Worm (Caenorhabditis elegans) whole organism, L1 larva: ENCODE results near the gene R11H6.2.

ENCODE experiments used
- alr-1 ChIP-seq: fragments of 200-800 bp; sonication (Bioruptor generic); optimal IDR thresholded peaks from 2 replicates; lab custom pipeline; 2018; ENCODE audit warnings: borderline replicate concordance, mild to moderate bottlenecking, missing genetic modification characterization, missing compliant biosample characterization
- lsy-2 ChIP-seq, 2 experiments: fragments of 150-350 bp; optimal IDR thresholded peaks; 2 replicates each; lab custom pipeline; 2014; ENCODE audit warnings: missing biosample characterization in 2 of 2, missing genetic modification characterization in 2 of 2
- mep-1 ChIP-seq: fragments of 150-350 bp; optimal IDR thresholded peaks from 2 replicates; lab custom pipeline; 2014; ENCODE audit warnings: missing biosample characterization, missing genetic modification characterization
- nhr-11 ChIP-seq: fragments of 150-350 bp; optimal IDR thresholded peaks from 2 replicates; lab custom pipeline; 2014; ENCODE audit warnings: missing biosample characterization, missing genetic modification characterization
- nhr-12 ChIP-seq: sonication (generic microtip); optimal IDR thresholded peaks from 2 replicates; lab custom pipeline; 2017; ENCODE audit warnings: missing biosample characterization, missing genetic modification characterization
- nhr-76 ChIP-seq: sonication (generic microtip); optimal IDR thresholded peaks from 2 replicates; lab custom pipeline; 2017; ENCODE audit warnings: missing biosample characterization, missing genetic modification characterization
- rnt-1 ChIP-seq: sonication (generic microtip); optimal IDR thresholded peaks from 2 replicates; lab custom pipeline; 2016; ENCODE audit warnings: mild to moderate bottlenecking, missing genetic modification characterization, moderate library complexity, missing compliant biosample characterization
- skn-1 ChIP-seq: fragments of 150-350 bp; optimal IDR thresholded peaks from 2 replicates; lab custom pipeline; 2014; ENCODE audit warnings: missing biosample characterization, missing genetic modification characterization
- snu-23 ChIP-seq: sonication (generic microtip); optimal IDR thresholded peaks from 2 replicates; lab custom pipeline; 2016; ENCODE audit warnings: missing genetic modification characterization, missing compliant biosample characterization
- sox-4 ChIP-seq: sonication (generic microtip); optimal IDR thresholded peaks from 2 replicates; lab custom pipeline; 2016; ENCODE audit warnings: missing genetic modification characterization, missing compliant biosample characterization

ce11 chrV:14648825-14649224 is 51.0 kb downstream of the R11H6.2 start:
- TF ChIP-seq lsy-2 (tag; optimal IDR thresholded peaks at IDR 0.05; lab: Kevin White, UChicago) (no peak), rnt-1 (no peak), nhr-76 (tag; lab: Kevin White, UChicago) (no peak), sox-4 (no peak), skn-1 (tag; lab: Kevin White, UChicago) (no peak), mep-1 (tag; lab: Kevin White, UChicago) (no peak), snu-23 (no peak), nhr-11 (tag; lab: Kevin White, UChicago) (no peak), nhr-12 (tag; lab: Kevin White, UChicago) (no peak), alr-1 (no peak)
